Worm (Caenorhabditis elegans) whole organism, mixed stage, embryonic: ENCODE measurements around the gene cec-5.
A peak's percentile ranks its signal among the peaks of the same experiment; 100 is the strongest.

Experiments
- M03D4.4 ChIP-seq: sonication (generic microtip); optimal IDR thresholded peaks from 2 replicates; lab custom pipeline; 2017; ENCODE audit warnings: mild to moderate bottlenecking, missing genetic modification characterization, missing compliant biosample characterization
- blmp-1 ChIP-seq: fragments of 150-350 bp; optimal IDR thresholded peaks from 2 replicates; lab custom pipeline; 2014; ENCODE audit warnings: missing biosample characterization, missing genetic modification characterization
- ces-1 ChIP-seq: fragments of 150-350 bp; optimal IDR thresholded peaks from 2 replicates; lab custom pipeline; 2014; ENCODE audit warnings: missing biosample characterization, missing genetic modification reagents, missing genetic modification characterization
- lsy-2 ChIP-seq: fragments of 150-350 bp; optimal IDR thresholded peaks from 2 replicates; lab custom pipeline; 2014; ENCODE audit warnings: missing biosample characterization, missing genetic modification characterization
- nhr-12 ChIP-seq: fragments of 150-350 bp; optimal IDR thresholded peaks from 2 replicates; lab custom pipeline; 2014; ENCODE audit warnings: missing biosample characterization, missing genetic modification characterization
- nhr-237 ChIP-seq: fragments of 150-350 bp; optimal IDR thresholded peaks from 2 replicates; lab custom pipeline; 2014; ENCODE audit warnings: missing biosample characterization, missing genetic modification characterization
- pha-4 ChIP-seq: fragments of 150-350 bp; optimal IDR thresholded peaks from 2 replicates; lab custom pipeline; 2018; ENCODE audit warnings: missing biosample characterization, missing genetic modification reagents, missing genetic modification characterization
- unc-62 ChIP-seq: fragments of 150-350 bp; optimal IDR thresholded peaks from 2 replicates; lab custom pipeline; 2014; ENCODE audit warnings: missing biosample characterization, missing genetic modification reagents, missing genetic modification characterization
- zip-8 ChIP-seq: fragments of 150-350 bp; optimal IDR thresholded peaks from 2 replicates; lab custom pipeline; 2014; ENCODE audit warnings: missing biosample characterization, missing genetic modification characterization
- ztf-11 ChIP-seq: fragments of 150-350 bp; optimal IDR thresholded peaks from 2 replicates; lab custom pipeline; 2014; ENCODE audit warnings: missing biosample characterization, missing genetic modification characterization

DNA sequence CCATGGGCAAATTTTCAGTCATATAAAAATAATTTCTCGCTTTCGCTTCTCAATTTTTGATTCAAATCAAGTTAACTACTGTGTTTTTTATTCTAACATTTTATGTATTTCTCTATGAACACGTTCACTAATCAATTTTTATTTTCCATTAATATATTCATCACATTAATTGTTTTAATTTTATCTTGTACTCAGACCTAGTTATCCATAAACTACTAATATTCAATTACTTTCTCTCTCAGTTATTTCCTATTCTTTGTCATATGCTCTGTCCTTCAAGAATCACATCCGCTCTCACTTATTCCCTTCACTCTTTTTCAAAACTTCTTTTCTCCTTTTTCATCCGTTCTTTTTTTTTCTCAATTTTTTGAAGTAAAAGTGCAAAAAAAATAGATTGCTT is 7.1 kb upstream of the cec-5 start:
- no peak for TF ChIP-seq pha-4 (tag; lab: Kevin White, UChicago)
- TF ChIP-seq ztf-11 (tag; lab: Kevin White, UChicago) = no peak
- peak; percentile 62 for TF ChIP-seq ces-1 (GFP tag; lab: Kevin White, UChicago)
- no peak for TF ChIP-seq nhr-237 (tag; lab: Kevin White, UChicago)
- TF ChIP-seq zip-8 (tag; lab: Kevin White, UChicago) = no peak
- TF ChIP-seq unc-62 (GFP tag; lab: Kevin White, UChicago) = no peak
- no peak for TF ChIP-seq blmp-1
- no peak for TF ChIP-seq M03D4.4 (tag; lab: Kevin White, UChicago)
- no peak for TF ChIP-seq lsy-2 (tag; lab: Kevin White, UChicago)
- no peak for TF ChIP-seq nhr-12 (tag; lab: Kevin White, UChicago)
